Fruit fly (Drosophila melanogaster): ENCODE data around the gene bocks.
A peak's percentile ranks its signal among the peaks of the same experiment; 100 is the strongest.

bocks gene

DNA sequence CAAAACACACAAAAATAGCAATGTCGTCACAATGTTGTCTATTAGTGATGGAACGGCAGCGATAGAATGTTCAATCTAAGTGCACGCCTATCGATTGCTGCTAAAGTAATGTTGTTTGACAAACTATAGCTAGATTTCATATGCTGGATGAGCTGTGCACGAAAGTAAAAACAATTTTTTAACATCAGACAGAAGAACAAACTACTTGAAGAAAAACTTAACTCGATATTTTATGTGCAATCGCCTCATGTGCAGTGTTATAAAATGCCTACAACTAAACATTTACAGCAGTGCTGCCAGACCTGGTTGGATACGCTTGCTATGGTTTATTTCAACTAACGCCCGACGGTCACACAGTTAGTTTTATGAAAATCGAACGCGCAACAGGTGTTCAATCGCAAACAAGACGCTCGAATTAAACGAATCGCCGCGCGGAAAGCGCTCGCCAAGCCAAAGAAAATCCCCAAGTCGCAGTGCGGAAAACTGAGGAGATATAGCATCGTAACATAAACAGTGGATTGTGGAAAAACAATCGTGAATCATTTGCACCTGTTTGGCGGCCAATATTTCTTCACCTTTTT is at the start of gene bocks, which contains the start of gene CG8312 (continued):
- TF ChIP-seq jumu (GFP tag; optimal IDR thresholded peaks at IDR 0.05) (peak; percentile 58), rib (GFP tag; IDR thresholded peaks at IDR 0.05) (no peak), org-1 (GFP tag; optimal IDR thresholded peaks at IDR 0.05) (no peak), CG31388 (GFP tag; optimal IDR thresholded peaks at IDR 0.05) (no peak), Atf3 (GFP tag; optimal IDR thresholded peaks at IDR 0.05) (peak; percentile 85), CG7372 (GFP tag; IDR thresholded peaks at IDR 0.05) (no peak), gcm2 (GFP tag; optimal IDR thresholded peaks at IDR 0.05) (no peak), CG17359 (tag; optimal IDR thresholded peaks at IDR 0.05) (no peak), pnt (GFP tag; optimal IDR thresholded peaks at IDR 0.05) (peak; percentile 24), zen2 (GFP tag; IDR thresholded peaks at IDR 0.05; ENCODE audit: partially characterized antibody) (no peak), sima (GFP tag; optimal IDR thresholded peaks at IDR 0.05) (no peak), CG6654 (GFP tag; optimal IDR thresholded peaks at IDR 0.05) (no peak), bab2 (GFP tag; optimal IDR thresholded peaks at IDR 0.05) (peak; percentile 47), NfI (GFP tag; optimal IDR thresholded peaks at IDR 0.05) (peak; percentile 26), CG17912 (GFP tag; optimal IDR thresholded peaks at IDR 0.05) (peak; percentile 64), Chrac-16 (GFP tag; optimal IDR thresholded peaks at IDR 0.05) (peak; percentile 3), CG17829 (tag; optimal IDR thresholded peaks at IDR 0.05) (peak; percentile 63), ase (GFP tag; IDR thresholded peaks at IDR 0.05) (no peak), CG10979 (tag; optimal IDR thresholded peaks at IDR 0.05) (peak; percentile 4), Fer3 (tag; optimal IDR thresholded peaks at IDR 0.05) (peak; percentile 33), CG11504 (tag; optimal IDR thresholded peaks at IDR 0.05) (no peak), schlank (tag; optimal IDR thresholded peaks at IDR 0.05) (no peak), CG7271 (tag; optimal IDR thresholded peaks at IDR 0.05) (no peak), CG14860 (GFP tag; IDR thresholded peaks at IDR 0.05; ENCODE audit: partially characterized antibody) (no peak), unc-4 (GFP tag; IDR thresholded peaks at IDR 0.05; ENCODE audit: partially characterized antibody) (no peak), Hr51 (GFP tag; optimal IDR thresholded peaks at IDR 0.05) (peak in 1 of 2 experiments; percentile 33), E2f1 (GFP tag; IDR thresholded peaks at IDR 0.05) (no peak), stwl (tag; optimal IDR thresholded peaks at IDR 0.05) (peak; percentile 94), Ssrp (tag; optimal IDR thresholded peaks at IDR 0.05) (no peak), CG12299 (tag; optimal IDR thresholded peaks at IDR 0.05) (peak; percentile 21), cg (GFP tag; optimal IDR thresholded peaks at IDR 0.05) (no peak), pzg (GFP tag; optimal IDR thresholded peaks at IDR 0.05) (peak; percentile 99), CG13624 (GFP tag; optimal IDR thresholded peaks at IDR 0.05) (peak; percentile 79), CG10959 (GFP tag; IDR thresholded peaks at IDR 0.05) (no peak), gsb (GFP tag; IDR thresholded peaks at IDR 0.05) (no peak), wor (GFP tag; IDR thresholded peaks at IDR 0.05) (no peak), Jarid2 (GFP tag; optimal IDR thresholded peaks at IDR 0.05) (peak; percentile 91), gro (GFP tag; optimal IDR thresholded peaks at IDR 0.05) (peak; percentile 69), sug (tag; optimal IDR thresholded peaks at IDR 0.05) (peak; percentile 58), tna (GFP tag; IDR thresholded peaks at IDR 0.05; ENCODE audit: partially characterized antibody) (no peak), CG9876 (GFP tag; optimal IDR thresholded peaks at IDR 0.05) (peak; percentile 40), CG12071 (GFP tag; optimal IDR thresholded peaks at IDR 0.05) (peak; percentile 17), Ets65A (GFP tag) (peak; percentile 56), CG15601 (tag; optimal IDR thresholded peaks at IDR 0.05) (peak; percentile 82), CG6683 (GFP tag; optimal IDR thresholded peaks at IDR 0.05) (no peak), Hey (tag; optimal IDR thresholded peaks at IDR 0.05) (no peak), CG15696 (tag; optimal IDR thresholded peaks at IDR 0.05) (no peak), ATbp (GFP tag; optimal IDR thresholded peaks at IDR 0.05) (no peak), Abd-B (GFP tag; optimal IDR thresholded peaks at IDR 0.05) (peak; percentile 34), HLH4C (GFP tag; IDR thresholded peaks at IDR 0.05; ENCODE audit: partially characterized antibody) (no peak)

All from whole organism, embryonic.